Fruit fly (Drosophila melanogaster) whole organism, embryonic: ENCODE results near the gene CG16957.

Source experiments
- Atf6 ChIP-seq: fragments of 200-800 bp; sonication (Bioruptor generic); IDR thresholded peaks from 2 replicates; pipeline ENCODE4 v1.3.6; 2022; ENCODE audit warnings: missing biosample characterization, missing genetic modification characterization
- Awh ChIP-seq: fragments of 200-800 bp; sonication (Bioruptor generic); IDR thresholded peaks from 2 replicates; pipeline ENCODE4, ENCODE4 v1.3.6; 2022; ENCODE audit warnings: missing biosample characterization, missing genetic modification characterization
- BtbVII ChIP-seq: fragments of 200-800 bp; sonication (Bioruptor generic); optimal IDR thresholded peaks from 3 replicates; lab custom pipeline; 2017; ENCODE audit warnings: missing biosample characterization, mild to moderate bottlenecking, missing genetic modification characterization
- CG10565 ChIP-seq: fragments of 200-800 bp; sonication (Bioruptor generic); optimal IDR thresholded peaks from 3 replicates; lab custom pipeline; 2016; ENCODE audit warnings: missing biosample characterization, mild to moderate bottlenecking, missing genetic modification characterization
- CG11247 ChIP-seq: fragments of 200-800 bp; sonication (Bioruptor generic); IDR thresholded peaks from 2 replicates; pipeline ENCODE4 v1.3.6; 2022; ENCODE audit warnings: missing biosample characterization, missing genetic modification characterization
- CG11504 ChIP-seq: fragments of 200-800 bp; sonication (Bioruptor generic); optimal IDR thresholded peaks from 3 replicates; lab custom pipeline; 2019; ENCODE audit warnings: missing biosample characterization, mild to moderate bottlenecking, missing genetic modification characterization, moderate library complexity
- CG11695 ChIP-seq: fragments of 200-800 bp; sonication (Bioruptor generic); IDR thresholded peaks from 3 replicates; pipeline ENCODE4 v1.3.6; 2022; ENCODE audit warnings: missing biosample characterization, missing genetic modification characterization
- CG11696 ChIP-seq: fragments of 200-800 bp; sonication (Bioruptor generic); IDR thresholded peaks from 2 replicates; pipeline ENCODE4 v1.3.6; 2022; ENCODE audit warnings: missing biosample characterization, missing genetic modification characterization
- CG14014 ChIP-seq: fragments of 200-800 bp; sonication (Bioruptor generic); IDR thresholded peaks from 2 replicates; pipeline ENCODE4 v1.3.6; 2022; ENCODE audit warnings: missing biosample characterization, missing genetic modification characterization
- CG14050 ChIP-seq: fragments of 200-800 bp; sonication (Bioruptor generic); IDR thresholded peaks from 3 replicates; pipeline ENCODE4 v1.3.6; 2022; ENCODE audit warnings: missing biosample characterization, missing genetic modification characterization
- CG15011 ChIP-seq: fragments of 200-800 bp; sonication (Bioruptor generic); optimal IDR thresholded peaks from 3 replicates; lab custom pipeline; 2018; ENCODE audit warnings: missing biosample characterization, mild to moderate bottlenecking, missing genetic modification characterization
- CG15601 ChIP-seq: fragments of 200-800 bp; sonication (Bioruptor generic); optimal IDR thresholded peaks from 3 replicates; lab custom pipeline; 2019; ENCODE audit warnings: missing biosample characterization, mild to moderate bottlenecking, missing genetic modification characterization, moderate library complexity
- CG17568 ChIP-seq: fragments of 200-800 bp; sonication (Bioruptor generic); optimal IDR thresholded peaks from 2 replicates; lab custom pipeline; 2018; ENCODE audit warnings: missing biosample characterization, mild to moderate bottlenecking, missing genetic modification characterization, moderate library complexity
- CG1792 ChIP-seq: fragments of 200-800 bp; sonication (Bioruptor generic); optimal IDR thresholded peaks from 2 replicates; lab custom pipeline; 2016; ENCODE audit warnings: missing biosample characterization, missing genetic modification characterization
- CG18476 ChIP-seq: fragments of 200-800 bp; sonication (Bioruptor generic); optimal IDR thresholded peaks from 2 replicates; lab custom pipeline; 2016; ENCODE audit warnings: missing biosample characterization, mild to moderate bottlenecking, missing genetic modification characterization
- CG18599 ChIP-seq: fragments of 200-800 bp; sonication (Bioruptor generic); optimal IDR thresholded peaks from 3 replicates; lab custom pipeline; 2017; ENCODE audit warnings: missing biosample characterization, missing genetic modification characterization, mild to moderate bottlenecking, moderate library complexity, missing genetic modification reagents
- CG2120 ChIP-seq: fragments of 200-800 bp; sonication (Bioruptor generic); optimal IDR thresholded peaks from 3 replicates; lab custom pipeline; 2016; ENCODE audit warnings: missing biosample characterization, missing genetic modification characterization
- CG32767 ChIP-seq: fragments of 200-800 bp; sonication (Bioruptor generic); IDR thresholded peaks from 2 replicates; pipeline ENCODE4 v1.3.6; 2022; ENCODE audit warnings: missing biosample characterization, missing genetic modification characterization
- CG7963 ChIP-seq: fragments of 200-800 bp; sonication (Bioruptor generic); IDR thresholded peaks from 3 replicates; pipeline ENCODE4 v1.3.6; 2022; ENCODE audit warnings: missing biosample characterization, missing genetic modification characterization; ENCODE audit not compliant: partially characterized antibody
- CG7987 ChIP-seq: fragments of 200-800 bp; sonication (Bioruptor generic); optimal IDR thresholded peaks from 2 replicates; lab custom pipeline; 2018; ENCODE audit warnings: missing biosample characterization, mild to moderate bottlenecking, missing genetic modification characterization, moderate library complexity
- CG8290 ChIP-seq, 3 experiments: fragments of 200-800 bp; sonication (Bioruptor generic); optimal IDR thresholded peaks; 2 replicates each; lab custom pipeline; 2016 to 2019; ENCODE audit warnings: missing biosample characterization in 3 of 3, missing genetic modification characterization in 3 of 3, mild to moderate bottlenecking in 2 of 3, moderate library complexity in 1 of 3
- Dad ChIP-seq: fragments of 200-800 bp; sonication (Bioruptor generic); optimal IDR thresholded peaks from 3 replicates; lab custom pipeline; 2016; ENCODE audit warnings: missing biosample characterization, missing genetic modification characterization
- Dip3 ChIP-seq: fragments of 200-800 bp; sonication (Bioruptor generic); optimal IDR thresholded peaks from 3 replicates; lab custom pipeline; 2016; ENCODE audit warnings: missing biosample characterization, missing genetic modification characterization
- Dp ChIP-seq: fragments of 200-800 bp; sonication (Bioruptor generic); optimal IDR thresholded peaks from 2 replicates; lab custom pipeline; 2018; ENCODE audit warnings: missing biosample characterization, mild to moderate bottlenecking, missing genetic modification characterization, moderate library complexity
- Ets97D ChIP-seq: fragments of 200-800 bp; sonication (Bioruptor generic); optimal IDR thresholded peaks from 3 replicates; lab custom pipeline; 2016; ENCODE audit warnings: missing biosample characterization, missing genetic modification characterization
- H15 ChIP-seq: fragments of 200-800 bp; sonication (Bioruptor generic); IDR thresholded peaks from 3 replicates; pipeline ENCODE4 v1.3.6; 2022; ENCODE audit warnings: missing biosample characterization, missing genetic modification characterization
- Hmr ChIP-seq: fragments of 200-800 bp; sonication (Bioruptor generic); optimal IDR thresholded peaks from 3 replicates; lab custom pipeline; 2017; ENCODE audit warnings: mild to moderate bottlenecking, missing biosample characterization, missing genetic modification reagents, missing genetic modification characterization
- Hr78 ChIP-seq, 2 experiments: fragments of 200-800 bp in 1 of 2; fragments of >200 bp in 1 of 2; sonication (Bioruptor generic) in 1 of 2; optimal IDR thresholded peaks; 2 replicates each; lab custom pipeline; 2017 to 2019; ENCODE audit warnings: missing biosample characterization in 2 of 2, missing genetic modification characterization in 2 of 2, mild to moderate bottlenecking in 1 of 2, moderate library complexity in 1 of 2
- Kr ChIP-seq: fragments of 200-800 bp; sonication (Bioruptor generic); optimal IDR thresholded peaks from 2 replicates; lab custom pipeline; 2017; ENCODE audit warnings: missing biosample characterization, mild to moderate bottlenecking, missing genetic modification characterization
- NFAT ChIP-seq: fragments of 200-800 bp; sonication (Bioruptor generic); IDR thresholded peaks from 2 replicates; pipeline ENCODE4 v1.3.6; 2022; ENCODE audit warnings: missing biosample characterization, missing genetic modification characterization
- Neu2 ChIP-seq: fragments of 200-800 bp; sonication (Bioruptor generic); optimal IDR thresholded peaks from 3 replicates; lab custom pipeline; 2016; ENCODE audit warnings: missing biosample characterization, missing genetic modification characterization, borderline replicate concordance
- Ravus ChIP-seq: fragments of 200-800 bp; sonication (Bioruptor generic); IDR thresholded peaks from 2 replicates; pipeline ENCODE4 v1.3.6; 2022; ENCODE audit warnings: missing biosample characterization, missing genetic modification characterization
- Side ChIP-seq: fragments of 200-800 bp; sonication (Bioruptor generic); optimal IDR thresholded peaks from 2 replicates; lab custom pipeline; 2016; ENCODE audit warnings: missing biosample characterization, missing genetic modification characterization
- Spps ChIP-seq: fragments of 200-800 bp; sonication (Bioruptor generic); optimal IDR thresholded peaks from 2 replicates; lab custom pipeline; 2018; ENCODE audit warnings: missing biosample characterization, mild to moderate bottlenecking, missing genetic modification characterization
- TFAM ChIP-seq: fragments of 200-800 bp; sonication (Bioruptor generic); optimal IDR thresholded peaks from 2 replicates; lab custom pipeline; 2017; ENCODE audit warnings: missing biosample characterization, missing genetic modification characterization, inconsistent platforms
- Taf1 ChIP-seq: fragments of 200-800 bp; sonication (Bioruptor generic); IDR thresholded peaks from 2 replicates; pipeline ENCODE4 v1.3.6; 2022; ENCODE audit warnings: missing biosample characterization, missing genetic modification characterization
- Xbp1 ChIP-seq: fragments of 200-800 bp; sonication (Bioruptor generic); optimal IDR thresholded peaks from 3 replicates; lab custom pipeline; 2016; ENCODE audit warnings: missing biosample characterization, mild to moderate bottlenecking, missing genetic modification characterization
- bab2 ChIP-seq: fragments of 200-800 bp; sonication (Bioruptor generic); optimal IDR thresholded peaks from 2 replicates; lab custom pipeline; 2016; ENCODE audit warnings: missing biosample characterization, missing genetic modification characterization
- cg ChIP-seq: fragments of 200-800 bp; sonication (Bioruptor generic); optimal IDR thresholded peaks from 3 replicates; lab custom pipeline; 2019; ENCODE audit warnings: missing biosample characterization, mild to moderate bottlenecking, missing genetic modification characterization, moderate library complexity
- chn ChIP-seq: fragments of 200-800 bp; sonication (Bioruptor generic); optimal IDR thresholded peaks from 2 replicates; lab custom pipeline; 2016; ENCODE audit warnings: missing biosample characterization, missing genetic modification characterization
- ftz-f1 ChIP-seq: fragments of 200-800 bp; sonication (Bioruptor generic); optimal IDR thresholded peaks from 2 replicates; lab custom pipeline; 2016; ENCODE audit warnings: missing biosample characterization, missing genetic modification characterization
- gcm ChIP-seq: fragments of 200-800 bp; sonication (Bioruptor generic); optimal IDR thresholded peaks from 2 replicates; lab custom pipeline; 2019; ENCODE audit warnings: missing biosample characterization, mild to moderate bottlenecking, missing genetic modification characterization, moderate library complexity
- lilli ChIP-seq: fragments of 200-800 bp; sonication (Bioruptor generic); optimal IDR thresholded peaks from 3 replicates; lab custom pipeline; 2016; ENCODE audit warnings: missing biosample characterization, missing genetic modification characterization
- mam ChIP-seq: fragments of 200-800 bp; sonication (Bioruptor generic); optimal IDR thresholded peaks from 3 replicates; lab custom pipeline; 2016; ENCODE audit warnings: missing biosample characterization, missing genetic modification characterization
- mirr ChIP-seq: fragments of 200-800 bp; sonication (Bioruptor generic); optimal IDR thresholded peaks from 3 replicates; lab custom pipeline; 2018; ENCODE audit warnings: missing biosample characterization, mild to moderate bottlenecking, missing genetic modification characterization
- prd ChIP-seq, 3 experiments: fragments of >200 bp in 2 of 3; fragments of 200-800 bp in 1 of 3; sonication (Bioruptor generic) in 1 of 3; optimal IDR thresholded peaks in 2 of 3; IDR thresholded peaks in 1 of 3; 2 replicates in 2 of 3; 3 replicates in 1 of 3; pipeline versions ENCODE4 v1.3.6 to Lab custom; 2017 to 2022; ENCODE audit warnings: missing biosample characterization in 1 of 3, missing genetic modification characterization in 1 of 3
- psq ChIP-seq: fragments of 200-800 bp; sonication (Bioruptor generic); optimal IDR thresholded peaks from 2 replicates; lab custom pipeline; 2017; ENCODE audit warnings: missing biosample characterization, missing genetic modification characterization
- schlank ChIP-seq: fragments of 200-800 bp; sonication (Bioruptor generic); optimal IDR thresholded peaks from 2 replicates; lab custom pipeline; 2018; ENCODE audit warnings: missing biosample characterization, mild to moderate bottlenecking, missing genetic modification characterization
- z ChIP-seq: fragments of 200-800 bp; sonication (Bioruptor generic); IDR thresholded peaks from 3 replicates; pipeline ENCODE4 v1.3.6; 2022; ENCODE audit warnings: missing biosample characterization, missing genetic modification characterization

CG16957 gene

DNA sequence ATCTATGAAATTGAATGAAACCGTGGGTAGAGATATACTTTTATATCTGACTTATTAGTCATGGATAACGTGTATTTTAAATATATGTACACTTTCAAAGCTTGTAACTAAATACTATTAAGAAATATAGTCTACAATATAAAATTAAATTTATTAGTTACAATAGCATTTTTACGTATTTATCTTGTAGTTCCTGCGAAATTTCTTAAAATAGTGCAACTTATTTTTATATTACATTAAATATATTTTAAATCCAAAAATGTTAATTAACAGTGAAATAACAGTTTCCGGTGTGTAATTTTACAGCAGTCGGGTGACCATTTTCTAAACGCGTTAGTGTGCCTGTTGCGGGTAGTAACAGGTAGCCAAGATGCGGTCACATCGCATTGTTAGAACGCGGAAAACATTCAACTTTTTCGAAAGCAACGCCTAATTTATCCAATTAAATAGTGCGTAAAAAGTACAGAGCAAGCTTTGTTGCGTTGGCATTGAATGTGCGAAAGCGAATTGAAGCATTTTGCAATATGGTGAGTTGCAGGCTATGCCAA lies 2.7 kb upstream of the CG16957 start, which contains the start of the genes CG10859 and CG7110 (continued):
- TF ChIP-seq NFAT = no peak; the same call in 1 of the 2 replicates
- TF ChIP-seq H15 (GFP tag; lab: Robert Waterston, UW) = no peak
- no peak for TF ChIP-seq z (GFP tag; lab: Robert Waterston, UW)
- TF ChIP-seq CG2120 (GFP tag; lab: Kevin White, UChicago) = no peak
- peak; percentile 89 for TF ChIP-seq CG7987 (GFP tag; lab: Kevin White, UChicago)
- peak; percentile 81 for TF ChIP-seq Dp (GFP tag; lab: Kevin White, UChicago)
- TF ChIP-seq mam (GFP tag; lab: Kevin White, UChicago) = no peak
- TF ChIP-seq mirr = peak; percentile 55
- no peak for TF ChIP-seq lilli (GFP tag; lab: Kevin White, UChicago)
- peak; percentile 9 for TF ChIP-seq gcm
- no peak for TF ChIP-seq CG11247 (GFP tag; lab: Robert Waterston, UW)
- TF ChIP-seq ftz-f1 (GFP tag; lab: Kevin White, UChicago) = no peak
- TF ChIP-seq BtbVII = peak; percentile 31
- TF ChIP-seq CG14014 (GFP tag; lab: Robert Waterston, UW) = peak; percentile 26; the same call in 1 of the 2 replicates
- no peak for TF ChIP-seq schlank (tag; lab: Kevin White, UChicago)
- TF ChIP-seq Xbp1 = peak; percentile 4
- TF ChIP-seq Taf1 (GFP tag; lab: Robert Waterston, UW) = no peak
- TF ChIP-seq Ets97D (GFP tag; lab: Kevin White, UChicago) = peak; percentile 98
- no peak for TF ChIP-seq Dad (GFP tag; lab: Kevin White, UChicago)
- TF ChIP-seq CG18476 = no peak
- no peak for TF ChIP-seq Ravus
- TF ChIP-seq CG7963 (GFP tag; lab: Robert Waterston, UW) = no peak
- peak; percentile 33 for TF ChIP-seq CG15601 (tag; lab: Kevin White, UChicago)
- TF ChIP-seq Hr78 (GFP tag; optimal IDR thresholded peaks at IDR 0.05; lab: Kevin White, UChicago) = no peak
- peak; percentile 2 for TF ChIP-seq CG15011 (GFP tag; lab: Kevin White, UChicago)
- no peak for TF ChIP-seq psq (GFP tag; lab: Kevin White, UChicago)
- peak; percentile 14; the same call in 1 of the 3 replicates for TF ChIP-seq CG14050 (GFP tag; lab: Robert Waterston, UW)
- TF ChIP-seq Neu2 (GFP tag; lab: Kevin White, UChicago) = no peak
- TF ChIP-seq CG11696 (GFP tag; lab: Robert Waterston, UW) = no peak
- no peak for TF ChIP-seq cg (GFP tag; lab: Kevin White, UChicago)
- TF ChIP-seq bab2 (GFP tag; lab: Kevin White, UChicago) = no peak
- no peak for TF ChIP-seq CG10565 (GFP tag; lab: Kevin White, UChicago)
- TF ChIP-seq prd (optimal IDR thresholded peaks at IDR 0.05; lab: Kevin White, UChicago) = no peak
- TF ChIP-seq prd (GFP tag; IDR thresholded peaks at IDR 0.05; lab: Robert Waterston, UW) = no peak
- TF ChIP-seq Spps = no peak
- no peak for TF ChIP-seq Awh (GFP tag; lab: Robert Waterston, UW)
- TF ChIP-seq Side = no peak
- TF ChIP-seq Kr = no peak
- peak; percentile 51 for TF ChIP-seq CG17568 (GFP tag; lab: Kevin White, UChicago)
- peak; percentile 66 for TF ChIP-seq Hmr
- TF ChIP-seq CG32767 (GFP tag; lab: Robert Waterston, UW) = no peak
- TF ChIP-seq CG11695 (GFP tag; lab: Robert Waterston, UW) = no peak
- no peak for TF ChIP-seq TFAM (GFP tag; lab: Kevin White, UChicago)
- TF ChIP-seq CG18599 (GFP tag; lab: Kevin White, UChicago) = peak; percentile 43
- TF ChIP-seq CG1792 (GFP tag; lab: Kevin White, UChicago) = no peak
- TF ChIP-seq Dip3 (GFP tag; lab: Kevin White, UChicago) = no peak
- TF ChIP-seq CG8290 (GFP tag; optimal IDR thresholded peaks at IDR 0.05; lab: Kevin White, UChicago) = no peak
- peak in 1 of 2 experiments; percentile 76 for TF ChIP-seq CG8290 (tag; optimal IDR thresholded peaks at IDR 0.05; lab: Kevin White, UChicago)
- TF ChIP-seq Atf6 (GFP tag; lab: Robert Waterston, UW) = peak; percentile 42; the same call in 1 of the 2 replicates
- TF ChIP-seq CG11504 (tag; lab: Kevin White, UChicago) = peak; percentile 48
- TF ChIP-seq chn = no peak
